Fruit fly (Drosophila melanogaster) whole organism, embryonic: ENCODE results near the gene CG8814.

Experiments
- Bgb ChIP-seq: fragments of 200-800 bp; sonication (Bioruptor generic); IDR thresholded peaks from 2 replicates; pipeline ENCODE4 v1.3.6; 2022; ENCODE audit warnings: missing biosample characterization, missing genetic modification characterization; ENCODE audit not compliant: partially characterized antibody
- CG10147 ChIP-seq: fragments of 200-800 bp; sonication (Bioruptor generic); optimal IDR thresholded peaks from 2 replicates; lab custom pipeline; 2019; ENCODE audit warnings: missing biosample characterization, mild to moderate bottlenecking, missing genetic modification characterization, moderate library complexity
- CG10209 ChIP-seq: fragments of 200-800 bp; sonication (Bioruptor generic); optimal IDR thresholded peaks from 3 replicates; lab custom pipeline; 2017; ENCODE audit warnings: missing biosample characterization, mild to moderate bottlenecking, missing genetic modification characterization, missing genetic modification reagents
- CG10366 ChIP-seq: fragments of 200-800 bp; sonication (Bioruptor generic); IDR thresholded peaks from 2 replicates; pipeline ENCODE4 v1.3.6; 2022; ENCODE audit warnings: missing biosample characterization, missing genetic modification characterization
- CG10543 ChIP-seq: fragments of 200-800 bp; sonication (Bioruptor generic); optimal IDR thresholded peaks from 3 replicates; lab custom pipeline; 2017; ENCODE audit warnings: missing biosample characterization, mild to moderate bottlenecking, missing genetic modification characterization, moderate library complexity
- CG11456 ChIP-seq: fragments of 200-800 bp; sonication (Bioruptor generic); IDR thresholded peaks from 3 replicates; pipeline ENCODE4 v1.3.6; 2022; ENCODE audit warnings: missing biosample characterization, missing genetic modification characterization
- CG12744 ChIP-seq: fragments of 200-800 bp; sonication (Bioruptor generic); optimal IDR thresholded peaks from 2 replicates; lab custom pipeline; 2016; ENCODE audit warnings: missing biosample characterization, missing genetic modification characterization
- CG13894 ChIP-seq: fragments of 200-800 bp; sonication (Bioruptor generic); optimal IDR thresholded peaks from 3 replicates; lab custom pipeline; 2018; ENCODE audit warnings: missing biosample characterization, mild to moderate bottlenecking, missing genetic modification characterization, moderate library complexity
- CG17802 ChIP-seq: fragments of 200-800 bp; sonication (Bioruptor generic); optimal IDR thresholded peaks from 2 replicates; lab custom pipeline; 2018; ENCODE audit warnings: missing biosample characterization, mild to moderate bottlenecking, missing genetic modification characterization, moderate library complexity
- CG1832 ChIP-seq: fragments of 200-800 bp; sonication (Bioruptor generic); optimal IDR thresholded peaks from 2 replicates; lab custom pipeline; 2017; ENCODE audit warnings: missing biosample characterization, mild to moderate bottlenecking, missing genetic modification characterization, inconsistent platforms
- CG2116 ChIP-seq: fragments of 200-800 bp; sonication (Bioruptor generic); optimal IDR thresholded peaks from 3 replicates; lab custom pipeline; 2018; ENCODE audit warnings: missing biosample characterization, mild to moderate bottlenecking, missing genetic modification characterization
- CG2199 ChIP-seq: fragments of 200-800 bp; sonication (Bioruptor generic); IDR thresholded peaks from 3 replicates; pipeline ENCODE4 v1.3.6; 2022; ENCODE audit warnings: missing biosample characterization, missing genetic modification characterization
- CG30020 ChIP-seq: fragments of 200-800 bp; optimal IDR thresholded peaks from 2 replicates; lab custom pipeline; 2019; ENCODE audit warnings: missing biosample characterization, mild to moderate bottlenecking, missing genetic modification characterization, moderate library complexity
- CG32772 ChIP-seq: fragments of 200-800 bp; sonication (Bioruptor generic); IDR thresholded peaks from 2 replicates; pipeline ENCODE4 v1.3.6; 2022; ENCODE audit warnings: missing biosample characterization, missing genetic modification characterization
- CG3407 ChIP-seq: fragments of 200-800 bp; sonication (Bioruptor generic); optimal IDR thresholded peaks from 2 replicates; lab custom pipeline; 2018; ENCODE audit warnings: missing biosample characterization, mild to moderate bottlenecking, missing genetic modification characterization
- CG4730 ChIP-seq: fragments of 200-800 bp; sonication (Bioruptor generic); IDR thresholded peaks from 2 replicates; pipeline ENCODE4 v1.3.6; 2022; ENCODE audit warnings: missing biosample characterization, missing genetic modification characterization
- CG5245 ChIP-seq: fragments of 200-800 bp; sonication (Bioruptor generic); optimal IDR thresholded peaks from 3 replicates; lab custom pipeline; 2016; ENCODE audit warnings: missing biosample characterization, missing genetic modification characterization
- CG6254 ChIP-seq: fragments of 200-800 bp; sonication (Bioruptor generic); optimal IDR thresholded peaks from 3 replicates; lab custom pipeline; 2017; ENCODE audit warnings: mild to moderate bottlenecking, missing biosample characterization, missing genetic modification reagents, missing genetic modification characterization
- CG8765 ChIP-seq: fragments of 200-800 bp; sonication (Bioruptor generic); IDR thresholded peaks from 2 replicates; pipeline ENCODE4 v1.3.6; 2022; ENCODE audit warnings: missing biosample characterization, missing genetic modification characterization
- CG9727 ChIP-seq: fragments of 200-800 bp; sonication (Bioruptor generic); optimal IDR thresholded peaks from 3 replicates; lab custom pipeline; 2017; ENCODE audit warnings: missing biosample characterization, mild to moderate bottlenecking, missing genetic modification characterization
- CG9817 ChIP-seq: fragments of 200-800 bp; sonication (Bioruptor generic); optimal IDR thresholded peaks from 2 replicates; lab custom pipeline; 2018; ENCODE audit warnings: missing biosample characterization, mild to moderate bottlenecking, missing genetic modification characterization, moderate library complexity
- CG9876 ChIP-seq: fragments of 200-800 bp; sonication (Bioruptor generic); optimal IDR thresholded peaks from 2 replicates; lab custom pipeline; 2016; ENCODE audit warnings: missing biosample characterization, missing genetic modification characterization
- Doc2 ChIP-seq: fragments of 200-800 bp; sonication (Bioruptor generic); IDR thresholded peaks from 2 replicates; pipeline ENCODE4 v1.3.6; 2022; ENCODE audit warnings: missing biosample characterization, missing genetic modification characterization
- Hand ChIP-seq: fragments of 200-800 bp; sonication (Bioruptor generic); optimal IDR thresholded peaks from 2 replicates; lab custom pipeline; 2017; ENCODE audit warnings: mild to moderate bottlenecking, missing biosample characterization, missing genetic modification reagents, missing genetic modification characterization
- Kr ChIP-seq: fragments of 200-800 bp; sonication (Bioruptor generic); optimal IDR thresholded peaks from 2 replicates; lab custom pipeline; 2017; ENCODE audit warnings: missing biosample characterization, mild to moderate bottlenecking, missing genetic modification characterization
- Lim3 ChIP-seq: fragments of 200-800 bp; sonication (Bioruptor generic); IDR thresholded peaks from 2 replicates; pipeline ENCODE4 v1.3.6; 2022; ENCODE audit warnings: missing biosample characterization, missing genetic modification characterization
- MESR4 ChIP-seq: fragments of 200-800 bp; sonication (Bioruptor generic); optimal IDR thresholded peaks from 2 replicates; lab custom pipeline; 2018; ENCODE audit warnings: missing biosample characterization, mild to moderate bottlenecking, missing genetic modification characterization, moderate library complexity
- Mad ChIP-seq: fragments of 200-800 bp; sonication (Bioruptor generic); optimal IDR thresholded peaks from 2 replicates; lab custom pipeline; 2016; ENCODE audit warnings: missing biosample characterization, missing genetic modification characterization
- Poxn ChIP-seq: fragments of 200-800 bp; sonication (Bioruptor generic); IDR thresholded peaks from 2 replicates; pipeline ENCODE4 v1.3.6; 2022; ENCODE audit warnings: missing biosample characterization, missing genetic modification characterization
- Sox102F ChIP-seq: fragments of 200-800 bp; sonication (Bioruptor generic); optimal IDR thresholded peaks from 2 replicates; lab custom pipeline; 2018; ENCODE audit warnings: missing biosample characterization, mild to moderate bottlenecking, missing genetic modification characterization, moderate library complexity
- YL-1 ChIP-seq: fragments of 200-800 bp; sonication (Bioruptor generic); optimal IDR thresholded peaks from 3 replicates; lab custom pipeline; 2017; ENCODE audit warnings: missing biosample characterization, mild to moderate bottlenecking, missing genetic modification characterization
- chinmo ChIP-seq: fragments of 200-800 bp; sonication (Bioruptor generic); IDR thresholded peaks from 4 replicates; pipeline ENCODE4 v1.3.6; 2022; ENCODE audit warnings: missing biosample characterization, missing genetic modification characterization; ENCODE audit not compliant: partially characterized antibody
- esg ChIP-seq: fragments of 200-800 bp; sonication (Bioruptor generic); conservative IDR thresholded peaks from 2 replicates; pipeline ENCODE4 v1.3.6; 2022; ENCODE audit warnings: missing biosample characterization, missing genetic modification characterization
- fd64A ChIP-seq: fragments of 200-800 bp; sonication (Bioruptor generic); optimal IDR thresholded peaks from 3 replicates; lab custom pipeline; 2018; ENCODE audit warnings: missing biosample characterization, mild to moderate bottlenecking, missing genetic modification characterization
- gcm ChIP-seq: fragments of 200-800 bp; sonication (Bioruptor generic); optimal IDR thresholded peaks from 2 replicates; lab custom pipeline; 2019; ENCODE audit warnings: missing biosample characterization, mild to moderate bottlenecking, missing genetic modification characterization, moderate library complexity
- hbn ChIP-seq: fragments of 200-800 bp; sonication (Bioruptor generic); IDR thresholded peaks from 2 replicates; pipeline ENCODE4 v1.3.6; 2022; ENCODE audit warnings: missing biosample characterization, missing genetic modification characterization; ENCODE audit not compliant: partially characterized antibody
- lab ChIP-seq: fragments of 200-800 bp; sonication (Bioruptor generic); optimal IDR thresholded peaks from 3 replicates; lab custom pipeline; 2017; ENCODE audit warnings: missing biosample characterization, missing genetic modification characterization, mild to moderate bottlenecking, moderate library complexity, missing genetic modification reagents
- mld ChIP-seq: fragments of 200-800 bp; sonication (Bioruptor generic); IDR thresholded peaks from 3 replicates; pipeline ENCODE4 v1.3.6; 2022; ENCODE audit warnings: missing biosample characterization, missing genetic modification characterization; ENCODE audit not compliant: partially characterized antibody
- org-1 ChIP-seq: fragments of 200-800 bp; sonication (Bioruptor generic); optimal IDR thresholded peaks from 2 replicates; lab custom pipeline; 2017; ENCODE audit warnings: missing biosample characterization, missing genetic modification characterization
- pan ChIP-seq, 4 experiments: fragments of >200 bp in 3 of 4; fragments of 200-800 bp in 1 of 4; sonication (Bioruptor generic) in 1 of 4; optimal IDR thresholded peaks in 3 of 4; IDR thresholded peaks in 1 of 4; 2 replicates each; pipeline versions ENCODE4 v1.3.6 to Lab custom; 2017 to 2022; ENCODE audit warnings: missing biosample characterization in 2 of 4, missing genetic modification characterization in 2 of 4, mixed read lengths in 1 of 4
- pho ChIP-seq: fragments of 200-800 bp; sonication (Bioruptor generic); optimal IDR thresholded peaks from 2 replicates; lab custom pipeline; 2016; ENCODE audit warnings: missing biosample characterization, missing genetic modification characterization
- phol ChIP-seq: fragments of 200-800 bp; sonication (Bioruptor generic); optimal IDR thresholded peaks from 3 replicates; lab custom pipeline; 2018; ENCODE audit warnings: missing biosample characterization, mild to moderate bottlenecking, missing genetic modification characterization, moderate library complexity
- sim ChIP-seq: fragments of 200-800 bp; sonication (Bioruptor generic); IDR thresholded peaks from 2 replicates; pipeline ENCODE4 v1.3.6; 2022; ENCODE audit warnings: missing biosample characterization, missing genetic modification characterization
- sob ChIP-seq: fragments of 200-800 bp; sonication (Bioruptor generic); IDR thresholded peaks from 2 replicates; pipeline ENCODE4 v1.3.6; 2022; ENCODE audit warnings: missing biosample characterization, missing genetic modification characterization
- tgo ChIP-seq: fragments of 200-800 bp; sonication (Bioruptor generic); IDR thresholded peaks from 3 replicates; pipeline ENCODE4 v1.3.6; 2022; ENCODE audit warnings: missing biosample characterization, missing genetic modification characterization
- tna ChIP-seq: fragments of 200-800 bp; sonication (Bioruptor generic); IDR thresholded peaks from 2 replicates; pipeline ENCODE4 v1.3.6; 2022; ENCODE audit warnings: missing biosample characterization, missing genetic modification characterization; ENCODE audit not compliant: partially characterized antibody
- wor ChIP-seq: fragments of 200-800 bp; sonication (Bioruptor generic); IDR thresholded peaks from 2 replicates; pipeline ENCODE4 v1.3.6; 2022; ENCODE audit warnings: missing biosample characterization, missing genetic modification characterization

CG8814 gene

dm6 chr2L:2884683-2885502 is 10.2 kb downstream of the CG8814 start (continued):
- TF ChIP-seq CG8765 (no peak), tna (GFP tag; lab: Robert Waterston, UW) (peak; percentile 57; the same call in 1 of the 2 replicates), CG10366 (GFP tag; lab: Robert Waterston, UW) (peak; percentile 16; the same call in 1 of the 2 replicates), hbn (peak; percentile 24; the same call in 1 of the 2 replicates), gcm (GFP tag; lab: Kevin White, UChicago) (peak; percentile 48), Doc2 (GFP tag; lab: Robert Waterston, UW) (no peak), CG1832 (GFP tag; lab: Kevin White, UChicago) (no peak), CG2116 (GFP tag; lab: Kevin White, UChicago) (peak; percentile 31), CG5245 (GFP tag; lab: Kevin White, UChicago) (no peak), YL-1 (peak; percentile 5), Kr (GFP tag; lab: Kevin White, UChicago) (no peak), CG2199 (GFP tag; lab: Robert Waterston, UW) (peak; percentile 70), pho (GFP tag; lab: Kevin White, UChicago) (peak; percentile 36), Sox102F (peak; percentile 16), CG10209 (GFP tag; lab: Kevin White, UChicago) (no peak), CG30020 (peak; percentile 32), Hand (GFP tag; lab: Kevin White, UChicago) (peak; percentile 39), CG3407 (GFP tag; lab: Kevin White, UChicago) (no peak), CG9876 (GFP tag; lab: Kevin White, UChicago) (peak; percentile 1), CG10147 (no peak), lab (GFP tag; lab: Kevin White, UChicago) (peak; percentile 60), MESR4 (GFP tag; lab: Kevin White, UChicago) (peak; percentile 41), pan (optimal IDR thresholded peaks at IDR 0.05; lab: Kevin White, UChicago) (no peak), pan (GFP tag; optimal IDR thresholded peaks at IDR 0.05 in 1 of 2, IDR thresholded peaks at IDR 0.05 in 1 of 2) (peak in 1 of 2 experiments; percentile 59), mld (peak; percentile 52; the same call in 1 of the 3 replicates), CG13894 (tag; lab: Kevin White, UChicago) (peak; percentile 84), CG9817 (tag; lab: Kevin White, UChicago) (peak; percentile 48), phol (tag; lab: Kevin White, UChicago) (peak; percentile 71), esg (peak; percentile 37; the same call in 1 of the 2 replicates), CG17802 (tag; lab: Kevin White, UChicago) (peak; percentile 37), wor (no peak), Poxn (no peak), CG12744 (GFP tag; lab: Kevin White, UChicago) (no peak), Bgb (peak; percentile 59), fd64A (GFP tag; lab: Kevin White, UChicago) (peak; percentile 49), CG11456 (GFP tag; lab: Robert Waterston, UW) (peak; percentile 81), CG9727 (GFP tag; lab: Kevin White, UChicago) (peak; percentile 39), CG32772 (GFP tag; lab: Robert Waterston, UW) (0 out of 2 replicates have a peak, but pooled peaks have one; percentile 7), CG10543 (GFP tag; lab: Kevin White, UChicago) (peak; percentile 80), CG6254 (GFP tag; lab: Kevin White, UChicago) (no peak), chinmo (GFP tag; lab: Robert Waterston, UW) (peak; percentile 87; the same call in 3 of the 4 replicates), Lim3 (GFP tag; lab: Robert Waterston, UW) (no peak), CG4730 (GFP tag; lab: Robert Waterston, UW) (0 out of 2 replicates have a peak, but pooled peaks have one; percentile 21), Mad (GFP tag; lab: Kevin White, UChicago) (peak; percentile 63), sob (GFP tag; lab: Robert Waterston, UW) (peak; percentile 63), tgo (GFP tag; lab: Robert Waterston, UW) (peak; percentile 28; the same call in 2 of the 3 replicates), org-1 (GFP tag; lab: Kevin White, UChicago) (peak; percentile 2), sim (GFP tag; lab: Robert Waterston, UW) (peak; percentile 39; the same call in 1 of the 2 replicates)
